Worm (Caenorhabditis elegans): ENCODE measurements around the gene C05D9.3.

The C05D9.3 gene

ce11 chrX:1089676-1090075 is 22.0 kb upstream of the C05D9.3 start:
- TF ChIP-seq pqm-1 (tag; optimal IDR thresholded peaks at IDR 0.05): no peak
- TF ChIP-seq efl-1 (optimal IDR thresholded peaks at IDR 0.05): no peak
- TF ChIP-seq efl-1 (GFP tag; optimal IDR thresholded peaks at IDR 0.05 in 1 of 2): peak in 1 of 2 experiments; percentile 36

- peak; percentile 56 for TF ChIP-seq vab-15 (tag; optimal IDR thresholded peaks at IDR 0.05)
- TF ChIP-seq swsn-7 (tag; optimal IDR thresholded peaks at IDR 0.05): peak; percentile 93
- peak; percentile 81 to 93 (median 84) for TF ChIP-seq ceh-82 (tag; optimal IDR thresholded peaks at IDR 0.05)
- TF ChIP-seq unc-98 (GFP tag; IDR thresholded peaks at IDR 0.05): no peak
- no peak for TF ChIP-seq Y116A8C.19 (tag; optimal IDR thresholded peaks at IDR 0.05; ENCODE audit: borderline replicate concordance)
- peak; percentile 98 for TF ChIP-seq skn-1 (tag; optimal IDR thresholded peaks at IDR 0.05)
- peak; percentile 19 for TF ChIP-seq zip-4 (GFP tag; optimal IDR thresholded peaks at IDR 0.05)
- TF ChIP-seq fkh-10 (GFP tag; optimal IDR thresholded peaks at IDR 0.05): peak; percentile 77
- TF ChIP-seq tlp-1 (tag; optimal IDR thresholded peaks at IDR 0.05): no peak
- no peak for TF ChIP-seq sptf-1 (tag; optimal IDR thresholded peaks at IDR 0.05)
- TF ChIP-seq mef-2 (tag; optimal IDR thresholded peaks at IDR 0.05): peak; percentile 22
- TF ChIP-seq C04F5.9 (tag; optimal IDR thresholded peaks at IDR 0.05): peak; percentile 63
- peak; percentile 78 to 90 for TF ChIP-seq lsy-2 (tag; optimal IDR thresholded peaks at IDR 0.05)
- no peak for TF ChIP-seq hlh-17 (GFP tag; optimal IDR thresholded peaks at IDR 0.05; ENCODE audit: borderline replicate concordance)
- peak; percentile 59 for TF ChIP-seq hpl-2 (GFP tag; optimal IDR thresholded peaks at IDR 0.05)
- peak; percentile 27 for TF ChIP-seq aly-2 (tag; optimal IDR thresholded peaks at IDR 0.05)
- TF ChIP-seq ceh-88 (GFP tag; IDR thresholded peaks at IDR 0.05): peak; percentile 74
- peak; percentile 60 to 88 for TF ChIP-seq lin-35 (GFP tag; optimal IDR thresholded peaks at IDR 0.05)
- peak; percentile 49 for TF ChIP-seq snpc-4 (tag; optimal IDR thresholded peaks at IDR 0.05)
- TF ChIP-seq dpl-1 (GFP tag; optimal IDR thresholded peaks at IDR 0.05): peak; percentile 14 to 56 (median 37)
- no peak for TF ChIP-seq zag-1 (tag; optimal IDR thresholded peaks at IDR 0.05)
- peak; percentile 92 for TF ChIP-seq C16A3.4 (tag; optimal IDR thresholded peaks at IDR 0.05)
- peak; percentile 93 for TF ChIP-seq tbx-2 (tag; optimal IDR thresholded peaks at IDR 0.05)
- no peak for TF ChIP-seq unc-30 (tag; optimal IDR thresholded peaks at IDR 0.05)
- peak; percentile 68; the same call in 1 of the 2 replicates for TF ChIP-seq isw-1 (GFP tag; IDR thresholded peaks at IDR 0.05)
- peak; percentile 65 to 77 for TF ChIP-seq efl-1 (optimal IDR thresholded peaks at IDR 0.05)
- peak; percentile 35 to 95 for TF ChIP-seq efl-1 (GFP tag; optimal IDR thresholded peaks at IDR 0.05 in 1 of 2)
- TF ChIP-seq nhr-76 (tag; optimal IDR thresholded peaks at IDR 0.05): no peak
- TF ChIP-seq rnt-1 (tag; optimal IDR thresholded peaks at IDR 0.05): peak; percentile 89
- TF ChIP-seq snu-23 (GFP tag; optimal IDR thresholded peaks at IDR 0.05): peak; percentile 97
- TF ChIP-seq mab-9 (GFP tag; IDR thresholded peaks at IDR 0.05): peak; percentile 66
- peak; percentile 88 for TF ChIP-seq fos-1 (tag; optimal IDR thresholded peaks at IDR 0.05)
- peak; percentile 86 for TF ChIP-seq nhr-11 (tag; optimal IDR thresholded peaks at IDR 0.05)
- TF ChIP-seq pag-3 (tag; optimal IDR thresholded peaks at IDR 0.05; ENCODE audit: borderline replicate concordance, insufficient read depth): peak; percentile 51
- TF ChIP-seq grh-1 (GFP tag; IDR thresholded peaks at IDR 0.05): 0 out of 2 replicates have a peak, but pooled peaks have one; percentile 17
- no peak for TF ChIP-seq C34B4.2 (tag; optimal IDR thresholded peaks at IDR 0.05)
- peak; percentile 31 for TF ChIP-seq sox-4 (tag; optimal IDR thresholded peaks at IDR 0.05)
- TF ChIP-seq nhr-19 (GFP tag; conservative IDR thresholded peaks at IDR 0.05): peak; percentile 95
- peak in 1 of 2 experiments; percentile 49 for TF ChIP-seq ztf-11 (tag; optimal IDR thresholded peaks at IDR 0.05)
- TF ChIP-seq unc-62 (GFP tag; optimal IDR thresholded peaks at IDR 0.05): no peak
- TF ChIP-seq nhr-28 (tag; optimal IDR thresholded peaks at IDR 0.05): peak; percentile 41
- peak; percentile 83 for TF ChIP-seq nhr-237 (tag; optimal IDR thresholded peaks at IDR 0.05)
- peak; percentile 93 for TF ChIP-seq fkh-8 (tag; optimal IDR thresholded peaks at IDR 0.05)
- no peak for TF ChIP-seq nhr-12 (tag; optimal IDR thresholded peaks at IDR 0.05)
- peak; percentile 69 for TF ChIP-seq ceh-8 (GFP tag; optimal IDR thresholded peaks at IDR 0.05)
- peak; percentile 91 for TF ChIP-seq dsc-1 (tag; optimal IDR thresholded peaks at IDR 0.05)
- peak; percentile 80 to 92 for TF ChIP-seq egl-27 (tag; optimal IDR thresholded peaks at IDR 0.05)
- TF ChIP-seq nhr-85 (tag): peak; percentile 96
- TF ChIP-seq hlh-4 (tag; optimal IDR thresholded peaks at IDR 0.05): no peak
- peak; percentile 80 for TF ChIP-seq nhr-90 (tag; optimal IDR thresholded peaks at IDR 0.05; ENCODE audit: poor library complexity)
Observed at ce11 chrX:1093154-1093553, 18.5 kb upstream of the C05D9.3 start.
